Worm (Caenorhabditis elegans): ENCODE results near the gene F44F4.10.

The F44F4.10 gene

DNA sequence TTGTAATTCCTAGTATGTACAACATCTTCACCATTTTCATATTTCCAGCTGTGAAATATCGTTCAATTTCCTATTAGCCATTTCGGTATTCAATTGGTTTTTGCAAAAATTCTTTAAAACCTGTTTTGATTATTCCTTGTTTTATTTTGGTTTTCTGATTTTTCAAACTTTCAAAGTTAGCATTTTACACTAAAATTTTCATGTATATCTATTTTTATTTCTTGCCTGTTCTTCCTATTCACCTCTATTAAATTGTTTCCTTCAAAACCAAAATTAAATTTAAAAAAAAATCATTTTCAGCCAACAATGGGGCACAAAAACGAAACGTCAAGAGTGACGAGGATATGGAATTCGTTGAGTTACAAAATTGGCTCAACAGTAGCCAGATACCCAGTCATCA lies 28.1 kb downstream of the F44F4.10 start, which contains the start of gene ptr-8:
Gene ptr-8 (plus strand): TSS at position 301 of the 400 bp plus-strand sequence.
- no peak for TF ChIP-seq B0035.1 (tag; optimal IDR thresholded peaks at IDR 0.05)
- no peak for TF ChIP-seq repo-1 (tag; optimal IDR thresholded peaks at IDR 0.05)
- no peak for TF ChIP-seq nfya-2 (GFP tag; IDR thresholded peaks at IDR 0.05)
- TF ChIP-seq lsy-27 (tag; optimal IDR thresholded peaks at IDR 0.05; ENCODE audit: borderline replicate concordance, insufficient read depth) = no peak
- TF ChIP-seq unc-130 (GFP tag; optimal IDR thresholded peaks at IDR 0.05) = no peak
- TF ChIP-seq hlh-26 (GFP tag; conservative IDR thresholded peaks at IDR 0.05) = no peak
- no peak for TF ChIP-seq F57A8.1 (GFP tag; optimal IDR thresholded peaks at IDR 0.05)
- TF ChIP-seq tbx-9 (tag; optimal IDR thresholded peaks at IDR 0.05; ENCODE audit: borderline replicate concordance) = no peak
- TF ChIP-seq F55B11.4 (tag; optimal IDR thresholded peaks at IDR 0.05; ENCODE audit: borderline replicate concordance, insufficient read depth) = no peak
- no peak for TF ChIP-seq mes-4 (tag; optimal IDR thresholded peaks at IDR 0.05)

DNA sequence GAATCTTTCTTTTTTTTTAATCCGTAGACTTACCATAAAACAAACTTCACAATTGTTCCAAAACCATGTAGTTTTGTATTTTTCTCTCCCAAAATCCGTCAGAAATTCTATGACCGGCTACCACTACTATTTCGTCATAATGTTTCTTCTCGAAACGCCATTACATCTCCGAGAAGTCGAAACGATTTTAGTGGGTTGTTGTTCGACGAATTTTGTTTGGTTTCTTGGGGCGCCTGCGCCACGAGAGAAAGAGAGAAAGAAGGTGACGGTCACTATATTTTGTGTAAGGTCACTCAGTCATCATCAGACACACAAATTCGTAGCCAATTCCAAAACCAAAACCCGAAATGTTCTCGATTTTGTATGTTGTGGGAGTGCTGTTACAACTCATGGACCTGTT lies 30.0 kb downstream of the F44F4.10 start:
- TF ChIP-seq cebp-1 (GFP tag; IDR thresholded peaks at IDR 0.05) (0 out of 2 replicates have a peak, but pooled peaks have one; percentile 20), cebp-1 (tag; optimal IDR thresholded peaks at IDR 0.05) (peak; percentile 70), him-1 (tag; optimal IDR thresholded peaks at IDR 0.05) (no peak)

DNA sequence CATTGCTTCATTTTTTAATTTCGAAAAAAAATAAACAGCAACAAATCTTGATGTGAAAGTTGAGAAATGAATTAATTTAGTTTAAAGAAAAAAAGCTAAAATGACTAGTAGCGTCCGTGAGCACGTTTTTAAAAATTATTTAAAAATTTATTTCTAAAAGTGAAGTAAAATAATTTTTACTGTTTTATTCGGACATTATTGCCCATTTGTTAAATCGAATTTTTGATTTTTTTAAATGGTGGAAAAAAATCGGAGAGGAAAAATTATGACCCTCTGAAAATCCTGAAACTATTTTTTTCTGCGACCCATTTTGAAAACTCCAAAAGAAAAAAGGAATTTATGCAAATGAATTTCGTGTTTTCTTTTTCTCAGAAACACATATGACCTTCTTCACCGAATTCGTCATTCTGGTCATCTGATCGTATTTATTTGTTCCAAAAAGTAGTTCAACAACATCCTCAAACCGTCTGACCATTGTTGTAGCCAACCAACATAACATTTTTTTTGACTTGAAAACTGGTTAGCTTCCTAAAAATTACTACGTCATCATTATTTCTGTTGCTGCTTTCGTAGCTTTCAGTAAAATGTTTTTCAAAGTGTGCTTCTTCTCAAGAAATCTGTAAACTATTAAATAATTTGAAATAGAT lies 31.1 kb downstream of the F44F4.10 start, which contains the start of gene F44F4.3:
Gene F44F4.3 (minus strand): TSS at position 51 of the 647 bp plus-strand sequence.
- TF ChIP-seq lin-40 (tag; optimal IDR thresholded peaks at IDR 0.05) (no peak), nhr-80 (tag; optimal IDR thresholded peaks at IDR 0.05) (no peak), sdz-38 (tag; optimal IDR thresholded peaks at IDR 0.05) (no peak), rpc-1 (optimal IDR thresholded peaks at IDR 0.05) (no peak), rpc-1 (tag; optimal IDR thresholded peaks at IDR 0.05) (no peak), B0261.1 (tag; optimal IDR thresholded peaks at IDR 0.05) (no peak)

DNA sequence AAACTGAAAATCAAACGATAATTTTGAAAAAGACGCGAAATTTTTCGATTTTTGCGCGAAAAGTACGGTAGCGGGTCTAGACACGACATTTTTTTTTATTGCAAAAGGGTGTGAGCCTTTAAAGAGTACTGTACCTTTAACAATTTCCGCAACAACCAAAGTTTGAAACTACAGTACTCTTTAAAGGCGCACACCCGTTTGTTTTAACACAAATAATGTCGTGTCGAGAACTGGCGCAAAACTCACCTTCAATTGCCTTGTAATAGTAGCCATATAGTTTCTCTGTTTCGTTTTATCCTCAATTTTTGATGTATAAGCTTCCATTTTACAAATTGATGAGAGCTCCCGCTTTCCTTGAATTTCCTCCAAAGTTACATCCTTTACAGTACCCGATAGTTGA lies 31.8 kb downstream of the F44F4.10 start:
- no peak for TF ChIP-seq ets-4 (GFP tag; optimal IDR thresholded peaks at IDR 0.05)
- peak; percentile 41 for TF ChIP-seq lsl-1 (GFP tag; optimal IDR thresholded peaks at IDR 0.05)
- no peak for TF ChIP-seq lir-1 (GFP tag; conservative IDR thresholded peaks at IDR 0.05)
- 0 out of 2 replicates have a peak, but pooled peaks have one; percentile 12 for TF ChIP-seq madf-6 (GFP tag; IDR thresholded peaks at IDR 0.05)
- no peak for TF ChIP-seq nfya-2 (GFP tag; IDR thresholded peaks at IDR 0.05)

DNA sequence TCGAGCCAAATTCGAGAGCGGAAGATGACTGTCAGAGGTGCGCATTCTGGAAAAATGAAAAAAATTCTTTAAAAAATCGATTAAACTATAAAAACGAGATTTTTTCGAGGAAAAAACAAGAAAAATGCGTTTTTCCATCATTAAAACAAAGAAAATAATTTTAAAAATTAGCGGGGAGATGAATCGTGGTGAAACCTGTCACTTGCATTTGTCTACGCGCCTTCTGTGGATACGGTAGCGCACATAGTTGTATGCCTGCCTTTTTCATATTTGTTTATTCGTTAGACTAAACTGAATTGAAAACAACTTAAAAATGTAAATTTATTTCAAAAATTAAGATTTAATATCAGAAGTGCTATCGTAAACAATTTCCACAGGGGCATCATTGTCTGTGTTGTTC lies 32.7 kb downstream of the F44F4.10 start, which contains the start of gene egg-3:
Gene egg-3 (minus strand): TSS at position 46 of the 400 bp plus-strand sequence.
- TF ChIP-seq snpc-1.3 (tag; optimal IDR thresholded peaks at IDR 0.05; ENCODE audit: insufficient read depth) (peak; percentile 35), ceh-91 (GFP tag; IDR thresholded peaks at IDR 0.05) (peak; percentile 74), ztf-3 (GFP tag; optimal IDR thresholded peaks at IDR 0.05) (no peak), rec-8 (tag; optimal IDR thresholded peaks at IDR 0.05) (no peak), D2030.7 (GFP tag; IDR thresholded peaks at IDR 0.05) (peak; percentile 82; the same call in 1 of the 2 replicates), zim-3 (tag; optimal IDR thresholded peaks at IDR 0.05) (no peak), nfya-1 (tag; optimal IDR thresholded peaks at IDR 0.05; ENCODE audit: borderline replicate concordance, insufficient read depth) (no peak), F49E8.2 (tag; optimal IDR thresholded peaks at IDR 0.05; ENCODE audit: insufficient read depth) (peak; percentile 53), madf-10 (tag; optimal IDR thresholded peaks at IDR 0.05) (no peak), him-1 (tag; optimal IDR thresholded peaks at IDR 0.05) (peak; percentile 43), lin-54 (GFP tag; optimal IDR thresholded peaks at IDR 0.05) (peak; percentile 73), snpc-3.4 (tag; optimal IDR thresholded peaks at IDR 0.05) (peak; percentile 47), tbp1 (GFP tag; optimal IDR thresholded peaks at IDR 0.05) (peak; percentile 22), lin-35 (GFP tag; optimal IDR thresholded peaks at IDR 0.05) (peak in 1 of 3 experiments; percentile 52), pbrm-1 (GFP tag; IDR thresholded peaks at IDR 0.05) (no peak; the same call in 1 of the 2 replicates), Y67H2A.10 (GFP tag; conservative IDR thresholded peaks at IDR 0.05) (no peak), dpl-1 (GFP tag; optimal IDR thresholded peaks at IDR 0.05) (peak; percentile 83), tbx-9 (tag; optimal IDR thresholded peaks at IDR 0.05; ENCODE audit: borderline replicate concordance) (no peak), xnd-1 (tag; optimal IDR thresholded peaks at IDR 0.05) (peak; percentile 90), madf-6 (GFP tag; IDR thresholded peaks at IDR 0.05) (peak; percentile 98)
